Fruit fly (Drosophila melanogaster): ENCODE data around the gene CG15369.

CG15369 gene

DNA sequence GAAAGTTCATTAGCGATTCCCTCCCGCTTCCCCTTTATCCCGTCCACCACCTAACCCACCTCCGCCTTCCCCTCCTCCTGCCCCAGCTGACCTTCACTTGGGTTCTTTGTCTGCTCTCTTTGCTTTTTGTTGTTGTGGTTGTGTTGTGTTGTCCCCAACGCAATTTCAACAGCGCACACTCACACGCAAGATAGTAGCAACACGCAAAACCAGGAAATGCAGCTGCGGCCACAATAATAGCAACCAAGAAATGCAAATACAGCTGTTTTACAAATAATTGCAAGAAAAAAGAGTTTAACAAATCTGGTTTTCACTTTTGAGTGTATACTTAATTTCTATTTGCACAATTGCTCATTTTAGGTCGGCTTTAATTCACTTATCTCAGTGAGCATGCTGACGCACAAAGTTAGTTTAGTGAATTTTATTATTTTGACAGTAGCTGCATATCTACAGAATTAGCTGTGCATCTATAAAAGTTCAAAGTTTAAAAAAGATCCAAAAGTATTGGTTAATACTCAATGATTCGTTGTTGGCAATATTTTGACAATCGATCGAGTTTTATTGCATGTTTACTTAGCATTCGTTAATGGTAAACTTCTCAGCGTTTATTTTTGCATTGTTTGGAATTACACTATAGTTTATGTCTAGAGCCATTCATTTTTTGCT, 34.7 kb downstream of the CG15369 start (continued):
- TF ChIP-seq her (GFP tag; optimal IDR thresholded peaks at IDR 0.05), result no peak
- no peak for TF ChIP-seq CG14965 (GFP tag; optimal IDR thresholded peaks at IDR 0.05; ENCODE audit: borderline replicate concordance)
- peak; percentile 38 for TF ChIP-seq CG30403 (GFP tag; optimal IDR thresholded peaks at IDR 0.05)
- no peak for TF ChIP-seq CG33557 (GFP tag; optimal IDR thresholded peaks at IDR 0.05)
- TF ChIP-seq CG31224 (GFP tag; IDR thresholded peaks at IDR 0.05), result no peak
- TF ChIP-seq CG11560 (tag; IDR thresholded peaks at IDR 0.05), result no peak
- TF ChIP-seq lmd (GFP tag; IDR thresholded peaks at IDR 0.05), result peak; percentile 29; the same call in 1 of the 2 replicates
- no peak for TF ChIP-seq CG12236 (GFP tag; optimal IDR thresholded peaks at IDR 0.05)
- TF ChIP-seq E2f2 (GFP tag; IDR thresholded peaks at IDR 0.05), result no peak
- TF ChIP-seq CG12299 (tag; optimal IDR thresholded peaks at IDR 0.05), result no peak
- no peak for TF ChIP-seq repo (GFP tag; optimal IDR thresholded peaks at IDR 0.05)
- TF ChIP-seq Sox100B (GFP tag; optimal IDR thresholded peaks at IDR 0.05), result peak; percentile 34
- TF ChIP-seq E2f1 (GFP tag; IDR thresholded peaks at IDR 0.05), result 0 out of 2 replicates have a peak, but pooled peaks have one; percentile 9
- no peak for TF ChIP-seq pros (GFP tag; optimal IDR thresholded peaks at IDR 0.05)
- no peak for TF ChIP-seq H2.0 (GFP tag; IDR thresholded peaks at IDR 0.05)
- TF ChIP-seq CG6765 (GFP tag; optimal IDR thresholded peaks at IDR 0.05), result no peak

dm6 chrX:9252051-9252708, 35.5 kb downstream of the CG15369 start:
- no peak for TF ChIP-seq CG6813 (GFP tag; optimal IDR thresholded peaks at IDR 0.05)
- no peak for TF ChIP-seq toy (GFP tag; IDR thresholded peaks at IDR 0.05)
- no peak for TF ChIP-seq CG18619 (GFP tag; optimal IDR thresholded peaks at IDR 0.05)
- 0 out of 2 replicates have a peak, but pooled peaks have one; percentile 12 for TF ChIP-seq ttk (GFP tag; IDR thresholded peaks at IDR 0.05)
- TF ChIP-seq CG4360 (GFP tag; IDR thresholded peaks at IDR 0.05), result no peak
- no peak for TF ChIP-seq yki (optimal IDR thresholded peaks at IDR 0.05)
- TF ChIP-seq CG11696 (GFP tag; IDR thresholded peaks at IDR 0.05), result peak; percentile 68
- 0 out of 2 replicates have a peak, but pooled peaks have one; percentile 17 for TF ChIP-seq CG14441 (GFP tag; IDR thresholded peaks at IDR 0.05)
- no peak for TF ChIP-seq hth (optimal IDR thresholded peaks at IDR 0.05)
- TF ChIP-seq wek (GFP tag; optimal IDR thresholded peaks at IDR 0.05), result no peak
- no peak for TF ChIP-seq Rx (GFP tag; IDR thresholded peaks at IDR 0.05)
- no peak for TF ChIP-seq stc (GFP tag; IDR thresholded peaks at IDR 0.05)
- no peak for TF ChIP-seq Scr (GFP tag; IDR thresholded peaks at IDR 0.05; ENCODE audit: partially characterized antibody)
- TF ChIP-seq dati (GFP tag; IDR thresholded peaks at IDR 0.05), result 0 out of 2 replicates have a peak, but pooled peaks have one; percentile 16
- TF ChIP-seq Neu2 (GFP tag; optimal IDR thresholded peaks at IDR 0.05; ENCODE audit: borderline replicate concordance), result no peak
- no peak for TF ChIP-seq tgo (GFP tag; IDR thresholded peaks at IDR 0.05)
- no peak for TF ChIP-seq run (tag; optimal IDR thresholded peaks at IDR 0.05)
- no peak for TF ChIP-seq D (optimal IDR thresholded peaks at IDR 0.05)
- TF ChIP-seq D (GFP tag; optimal IDR thresholded peaks at IDR 0.05), result no peak
- no peak for TF ChIP-seq CG9932 (GFP tag; IDR thresholded peaks at IDR 0.05)
- peak; percentile 56; the same call in 1 of the 2 replicates for TF ChIP-seq CG5953 (GFP tag; IDR thresholded peaks at IDR 0.05)
- TF ChIP-seq CG18262 (tag; optimal IDR thresholded peaks at IDR 0.05), result no peak
- no peak for TF ChIP-seq ash1 (GFP tag; optimal IDR thresholded peaks at IDR 0.05)
- TF ChIP-seq HLHmδ (GFP tag; optimal IDR thresholded peaks at IDR 0.05), result no peak
- no peak for TF ChIP-seq Oli (tag; optimal IDR thresholded peaks at IDR 0.05)
- no peak for TF ChIP-seq trh (GFP tag; optimal IDR thresholded peaks at IDR 0.05)
- no peak for TF ChIP-seq CG11247 (GFP tag; IDR thresholded peaks at IDR 0.05)
- no peak for TF ChIP-seq p53 (GFP tag; optimal IDR thresholded peaks at IDR 0.05)
- no peak for TF ChIP-seq Fer3 (tag; optimal IDR thresholded peaks at IDR 0.05)
- TF ChIP-seq Ets65A (GFP tag), result peak; percentile 88
- TF ChIP-seq CG6254 (GFP tag; optimal IDR thresholded peaks at IDR 0.05), result no peak
- 0 out of 3 replicates have a peak, but pooled peaks have one; percentile 12 for TF ChIP-seq otp (GFP tag; IDR thresholded peaks at IDR 0.05)
- no peak for TF ChIP-seq hkb (optimal IDR thresholded peaks at IDR 0.05)
- 0 out of 2 replicates have a peak, but pooled peaks have one; percentile 21 for TF ChIP-seq hkb (GFP tag; IDR thresholded peaks at IDR 0.05)

All from whole organism, embryonic.